Worm (Caenorhabditis elegans): Measurements from ENCODE around the gene D1025.10.

DNA sequence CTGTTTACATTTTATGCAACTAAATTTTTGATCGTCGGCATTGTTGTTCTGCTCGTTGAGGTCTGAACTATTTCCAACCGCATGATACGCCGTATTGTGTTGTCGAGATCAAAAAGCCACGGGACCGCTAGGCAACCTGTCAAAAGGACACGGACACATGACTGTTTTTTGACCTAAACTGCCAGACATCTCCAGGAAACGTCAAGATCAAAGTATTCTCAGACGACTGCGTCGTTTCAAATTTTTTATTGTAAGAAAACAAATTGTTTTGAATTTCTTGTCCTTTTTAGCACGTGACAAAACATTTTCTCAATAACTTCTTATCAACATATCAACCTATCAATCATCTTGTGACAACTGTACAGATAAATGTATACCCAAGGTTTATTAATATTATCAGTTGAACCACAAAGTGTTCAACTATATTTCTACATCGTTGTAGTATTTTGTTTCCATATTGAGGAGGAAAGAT lies 14.5 kb upstream of the D1025.10 start:
- TF ChIP-seq pqm-1 (tag; optimal IDR thresholded peaks at IDR 0.05) (no peak), ama-1 (optimal IDR thresholded peaks at IDR 0.05) (no peak), mec-3 (tag; optimal IDR thresholded peaks at IDR 0.05; ENCODE audit: borderline replicate concordance) (no peak), syd-9 (tag; optimal IDR thresholded peaks at IDR 0.05) (no peak), dve-1 (tag; optimal IDR thresholded peaks at IDR 0.05) (no peak)

All from whole organism, late embryonic.